Fruit fly (Drosophila melanogaster): Measurements from ENCODE around the gene CG12170.

The CG12170 gene

DNA sequence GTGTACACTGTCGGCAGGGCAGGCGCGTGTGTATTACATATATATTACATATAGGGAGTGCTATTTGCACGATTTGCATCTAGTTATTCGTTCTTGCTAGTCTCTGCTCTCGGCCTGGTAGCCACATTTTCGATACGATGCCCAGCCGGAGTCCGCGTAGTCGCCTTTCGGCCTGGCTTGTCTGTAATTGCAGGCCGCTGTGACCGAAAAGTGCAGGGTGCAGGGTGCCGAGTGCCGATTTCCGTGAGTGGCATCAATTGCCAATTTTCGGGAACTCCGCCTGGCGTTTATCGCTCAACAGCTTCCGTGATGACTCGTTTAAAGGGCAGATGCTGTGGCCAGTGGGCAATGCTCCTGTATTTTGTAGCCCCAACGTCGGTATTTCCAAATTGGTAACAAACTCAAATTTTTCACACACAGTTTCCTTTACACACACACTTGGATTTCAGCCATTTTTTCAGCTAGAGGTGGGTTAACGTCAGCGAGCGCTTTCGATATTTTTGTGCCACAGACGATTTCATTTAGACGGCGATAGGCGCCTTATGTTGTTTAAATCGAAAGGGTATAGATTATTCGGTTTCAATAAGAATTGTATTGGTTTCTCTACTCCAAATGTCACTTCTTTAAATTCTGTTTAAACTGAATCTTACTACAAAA, 49.0 kb upstream of the CG12170 start, which contains the start of gene CG2926 (continued):
- no peak for TF ChIP-seq fd96Cb (tag; optimal IDR thresholded peaks at IDR 0.05)
- no peak for TF ChIP-seq ro (GFP tag; IDR thresholded peaks at IDR 0.05)
- TF ChIP-seq CG15601 (tag; optimal IDR thresholded peaks at IDR 0.05), result no peak
- TF ChIP-seq CG3281 (GFP tag; optimal IDR thresholded peaks at IDR 0.05), result no peak
- 0 out of 2 replicates have a peak, but pooled peaks have one; percentile 9 for TF ChIP-seq stc (GFP tag; IDR thresholded peaks at IDR 0.05)
- no peak for TF ChIP-seq ken (GFP tag; IDR thresholded peaks at IDR 0.05)
- peak; percentile 75 for TF ChIP-seq cg (GFP tag; optimal IDR thresholded peaks at IDR 0.05)
- peak; percentile 56 for TF ChIP-seq ssp (GFP tag; IDR thresholded peaks at IDR 0.05)
- no peak for TF ChIP-seq CG2199 (GFP tag; IDR thresholded peaks at IDR 0.05)
- no peak for TF ChIP-seq CG10543 (GFP tag; optimal IDR thresholded peaks at IDR 0.05)
- no peak for TF ChIP-seq CG1832 (GFP tag; optimal IDR thresholded peaks at IDR 0.05)
- no peak for TF ChIP-seq CG15269 (tag; optimal IDR thresholded peaks at IDR 0.05)
- TF ChIP-seq ab (GFP tag; optimal IDR thresholded peaks at IDR 0.05), result no peak
- TF ChIP-seq otp (GFP tag; IDR thresholded peaks at IDR 0.05), result no peak
- no peak for TF ChIP-seq bab2 (GFP tag; optimal IDR thresholded peaks at IDR 0.05)
- no peak for TF ChIP-seq Sox100B (GFP tag; optimal IDR thresholded peaks at IDR 0.05)
- TF ChIP-seq gcm2 (GFP tag; optimal IDR thresholded peaks at IDR 0.05), result no peak
- TF ChIP-seq CG13624 (GFP tag; optimal IDR thresholded peaks at IDR 0.05), result peak; percentile 40
- TF ChIP-seq vvl (GFP tag; IDR thresholded peaks at IDR 0.05), result peak; percentile 51
- TF ChIP-seq Ravus (GFP tag; IDR thresholded peaks at IDR 0.05), result no peak
- no peak for TF ChIP-seq dmrt99B (tag; optimal IDR thresholded peaks at IDR 0.05)
- TF ChIP-seq mam (GFP tag; optimal IDR thresholded peaks at IDR 0.05), result peak; percentile 70
- TF ChIP-seq ash1 (GFP tag; optimal IDR thresholded peaks at IDR 0.05), result no peak
- no peak for TF ChIP-seq corto (GFP tag; optimal IDR thresholded peaks at IDR 0.05)
- TF ChIP-seq Hr78 (GFP tag; optimal IDR thresholded peaks at IDR 0.05), result no peak
- no peak for TF ChIP-seq Jarid2 (GFP tag; optimal IDR thresholded peaks at IDR 0.05)
- no peak for TF ChIP-seq CG11560 (tag; IDR thresholded peaks at IDR 0.05)
- TF ChIP-seq CG18476 (GFP tag; optimal IDR thresholded peaks at IDR 0.05), result no peak
- TF ChIP-seq twi (tag; optimal IDR thresholded peaks at IDR 0.05), result no peak
- TF ChIP-seq Side (GFP tag; optimal IDR thresholded peaks at IDR 0.05), result peak; percentile 21
- peak; percentile 69 for TF ChIP-seq lilli (GFP tag; optimal IDR thresholded peaks at IDR 0.05)
- no peak for TF ChIP-seq Dip3 (GFP tag; optimal IDR thresholded peaks at IDR 0.05)
- TF ChIP-seq pnt (GFP tag; optimal IDR thresholded peaks at IDR 0.05), result peak; percentile 33
- no peak for TF ChIP-seq Kr (GFP tag; optimal IDR thresholded peaks at IDR 0.05)

dm6 chr3R:5588573-5588972, 48.5 kb upstream of the CG12170 start, which contains the start of gene PolZ2:
Gene PolZ2 (plus strand): TSS chr3R:5588873.
- TF ChIP-seq kah (GFP tag; optimal IDR thresholded peaks at IDR 0.05) (no peak), CG13123 (GFP tag; optimal IDR thresholded peaks at IDR 0.05) (no peak), CG14710 (tag; optimal IDR thresholded peaks at IDR 0.05) (peak; percentile 24), Scr (GFP tag; IDR thresholded peaks at IDR 0.05; ENCODE audit: partially characterized antibody) (peak; percentile 36; the same call in 1 of the 2 replicates), CG30020 (tag; optimal IDR thresholded peaks at IDR 0.05) (peak; percentile 25), CG17802 (tag; optimal IDR thresholded peaks at IDR 0.05) (peak; percentile 40), slp2 (GFP tag; optimal IDR thresholded peaks at IDR 0.05) (no peak), jing (GFP tag; optimal IDR thresholded peaks at IDR 0.05) (no peak), Lhr (GFP tag; optimal IDR thresholded peaks at IDR 0.05) (no peak), Rfx (GFP tag; IDR thresholded peaks at IDR 0.05) (no peak), wek (GFP tag; optimal IDR thresholded peaks at IDR 0.05) (peak; percentile 28), sd (tag; optimal IDR thresholded peaks at IDR 0.05) (no peak), chn (GFP tag; optimal IDR thresholded peaks at IDR 0.05) (no peak), run (tag; optimal IDR thresholded peaks at IDR 0.05) (no peak), gfzf (GFP tag; optimal IDR thresholded peaks at IDR 0.05) (no peak), Dp (GFP tag; optimal IDR thresholded peaks at IDR 0.05) (peak; percentile 10), Antp (GFP tag; optimal IDR thresholded peaks at IDR 0.05) (no peak), chif (GFP tag; optimal IDR thresholded peaks at IDR 0.05) (no peak)
